Fruit fly (Drosophila melanogaster): ENCODE measurements around the gene CG6144.

The CG6144 gene

DNA sequence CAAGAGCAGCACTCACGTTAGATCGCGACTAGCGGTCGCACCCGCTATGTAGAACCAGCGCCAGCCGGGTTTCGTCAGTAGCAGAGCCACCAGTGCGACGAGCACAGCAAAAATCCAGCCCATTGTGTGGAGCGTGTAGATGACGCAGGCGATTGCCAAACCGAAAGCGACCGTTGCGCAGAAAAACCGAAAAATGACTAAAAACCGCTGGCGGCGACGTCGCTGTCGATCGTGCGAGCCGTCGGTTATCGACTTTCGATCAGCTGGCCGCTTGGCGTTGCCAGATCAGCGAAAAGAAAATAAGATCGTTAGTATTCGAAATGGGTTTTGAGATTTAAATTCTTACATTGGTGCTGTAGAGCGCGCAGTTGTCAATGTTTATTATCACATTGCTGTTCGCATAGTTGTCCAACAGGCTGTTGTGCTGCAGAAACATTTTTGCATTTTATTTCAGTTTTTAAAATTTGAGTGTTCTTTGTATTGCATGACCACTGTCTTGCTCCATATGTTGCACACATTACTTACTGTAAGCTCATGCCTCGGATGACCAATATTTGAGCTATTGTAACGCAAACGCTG is 28.1 kb downstream of the CG6144 start (continued):
- TF ChIP-seq Gsc (GFP tag; IDR thresholded peaks at IDR 0.05) (no peak), stwl (tag; optimal IDR thresholded peaks at IDR 0.05) (no peak), CG14965 (GFP tag; optimal IDR thresholded peaks at IDR 0.05; ENCODE audit: borderline replicate concordance) (no peak), Sox100B (GFP tag; optimal IDR thresholded peaks at IDR 0.05) (peak; percentile 35), jigr1 (GFP tag; IDR thresholded peaks at IDR 0.05) (no peak), sisA (GFP tag; IDR thresholded peaks at IDR 0.05) (peak; percentile 44), Max (GFP tag; optimal IDR thresholded peaks at IDR 0.05) (peak; percentile 6), CG8924 (tag; optimal IDR thresholded peaks at IDR 0.05) (peak; percentile 12), CG31441 (GFP tag; IDR thresholded peaks at IDR 0.05) (peak; percentile 47), MTF-1 (GFP tag; optimal IDR thresholded peaks at IDR 0.05; ENCODE audit: borderline replicate concordance) (peak; percentile 27), btn (GFP tag; optimal IDR thresholded peaks at IDR 0.05) (no peak), CG13624 (GFP tag; optimal IDR thresholded peaks at IDR 0.05) (peak; percentile 60), CG10462 (GFP tag; optimal IDR thresholded peaks at IDR 0.05) (peak; percentile 46), CG17568 (GFP tag; optimal IDR thresholded peaks at IDR 0.05) (peak; percentile 23), CrebB (tag; optimal IDR thresholded peaks at IDR 0.05) (peak; percentile 57), gt (GFP tag; IDR thresholded peaks at IDR 0.05) (no peak), CG1233 (GFP tag; optimal IDR thresholded peaks at IDR 0.05) (peak; percentile 43), Stat92E (GFP tag; optimal IDR thresholded peaks at IDR 0.05) (peak in 1 of 3 experiments; percentile 31), Deaf1 (tag; optimal IDR thresholded peaks at IDR 0.05) (peak; percentile 77), mam (GFP tag; optimal IDR thresholded peaks at IDR 0.05) (peak; percentile 47), Hr3 (GFP tag; optimal IDR thresholded peaks at IDR 0.05) (peak; percentile 4), HHEX (GFP tag; optimal IDR thresholded peaks at IDR 0.05) (peak; percentile 33), grn (GFP tag; optimal IDR thresholded peaks at IDR 0.05) (no peak), CG6272 (GFP tag; IDR thresholded peaks at IDR 0.05) (no peak), CG14710 (tag; optimal IDR thresholded peaks at IDR 0.05) (peak; percentile 38), lbe (GFP tag; optimal IDR thresholded peaks at IDR 0.05) (peak; percentile 9), ind (GFP tag; optimal IDR thresholded peaks at IDR 0.05) (peak; percentile 20), CG4730 (GFP tag; IDR thresholded peaks at IDR 0.05) (no peak), ranshi (GFP tag; IDR thresholded peaks at IDR 0.05) (peak; percentile 4), CG13424 (tag; optimal IDR thresholded peaks at IDR 0.05) (peak; percentile 51), fd102C (GFP tag; optimal IDR thresholded peaks at IDR 0.05) (no peak), CG16779 (GFP tag; IDR thresholded peaks at IDR 0.05) (0 out of 2 replicates have a peak, but pooled peaks have one; percentile 18), crol (GFP tag; IDR thresholded peaks at IDR 0.05) (no peak), psq (GFP tag; optimal IDR thresholded peaks at IDR 0.05) (no peak), jing (GFP tag; optimal IDR thresholded peaks at IDR 0.05) (no peak), zfh2 (GFP tag; optimal IDR thresholded peaks at IDR 0.05) (peak; percentile 40), Abd-B (GFP tag; optimal IDR thresholded peaks at IDR 0.05) (peak; percentile 8), da (GFP tag; optimal IDR thresholded peaks at IDR 0.05) (no peak), Atf3 (GFP tag; optimal IDR thresholded peaks at IDR 0.05) (peak; percentile 35), wek (GFP tag; optimal IDR thresholded peaks at IDR 0.05) (peak; percentile 35), CG17359 (tag; optimal IDR thresholded peaks at IDR 0.05) (peak; percentile 36), lov (optimal IDR thresholded peaks at IDR 0.05) (no peak), lov (GFP tag; IDR thresholded peaks at IDR 0.05) (no peak), Dip2 (GFP tag; IDR thresholded peaks at IDR 0.05) (0 out of 2 replicates have a peak, but pooled peaks have one; percentile 5), her (GFP tag; optimal IDR thresholded peaks at IDR 0.05) (peak; percentile 64), CG8290 (GFP tag; optimal IDR thresholded peaks at IDR 0.05) (no peak), CG8290 (tag; optimal IDR thresholded peaks at IDR 0.05) (peak in 1 of 2 experiments; percentile 35), en (GFP tag; optimal IDR thresholded peaks at IDR 0.05) (peak; percentile 23), cg (GFP tag; optimal IDR thresholded peaks at IDR 0.05) (no peak), CG13775 (GFP tag; optimal IDR thresholded peaks at IDR 0.05) (peak; percentile 43), CG17186 (GFP tag; optimal IDR thresholded peaks at IDR 0.05) (peak; percentile 19)

Measured in whole organism, embryonic.